Fruit fly (Drosophila melanogaster): Measurements from ENCODE around the gene CG11892.

CG11892 gene

DNA sequence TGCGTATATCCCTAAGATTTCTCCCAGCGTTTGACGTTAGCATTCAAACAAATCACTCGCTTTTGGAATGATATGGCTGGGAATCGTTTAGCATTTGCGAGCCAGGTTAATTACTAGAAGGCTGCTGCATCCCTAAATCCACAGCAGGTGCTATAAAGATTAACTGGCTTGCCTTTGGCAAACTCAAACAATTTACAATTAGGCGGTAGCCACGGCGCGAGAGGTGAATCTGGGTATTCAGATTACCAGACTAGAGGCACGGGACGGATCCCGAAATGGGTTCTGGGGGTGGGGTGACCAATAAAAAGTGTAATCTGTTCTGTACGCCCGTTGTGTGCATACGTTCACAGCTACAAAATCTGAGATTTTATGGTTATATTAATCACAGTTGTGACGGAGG, at the start of gene CG11892:
Gene CG11892, plus strand, starts transcription at position 384 of the 400 bp plus-strand sequence.
- peak; percentile 29 for TF ChIP-seq CG17801 (GFP tag; optimal IDR thresholded peaks at IDR 0.05; ENCODE audit: partially characterized antibody)

DNA sequence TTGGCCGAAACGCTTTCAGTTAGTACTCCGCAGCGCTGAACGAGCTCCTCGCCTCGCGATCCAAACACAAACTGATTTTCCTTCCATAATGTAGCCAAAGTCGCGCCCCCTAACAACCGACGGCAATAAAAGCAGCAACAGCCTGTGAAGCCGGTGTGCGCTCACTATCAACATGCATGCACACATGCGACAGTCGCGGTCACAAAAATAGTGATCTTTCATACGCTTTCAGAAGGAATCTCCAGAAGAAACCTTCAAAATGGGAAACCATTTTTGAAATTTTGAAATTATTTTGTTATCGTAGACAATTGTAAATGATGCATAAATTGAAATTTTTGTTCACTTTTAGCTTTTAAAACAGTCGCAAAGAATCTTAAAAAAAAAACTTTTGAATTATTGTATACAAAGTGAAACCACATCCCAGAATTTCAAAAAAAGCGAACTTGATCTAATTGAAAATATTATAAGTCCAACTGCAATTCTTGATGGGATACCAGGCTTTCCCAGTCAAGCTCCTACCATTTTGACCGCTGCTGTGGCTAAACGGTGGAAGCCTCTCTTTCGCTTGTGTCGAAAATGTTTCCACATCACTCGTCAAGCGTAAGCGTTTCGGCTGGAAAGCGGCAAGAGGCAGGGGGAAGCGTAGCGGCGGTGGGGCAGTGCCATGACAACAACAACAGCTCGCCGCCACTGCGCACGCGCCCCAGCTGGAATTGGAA, 48.9 kb upstream of the CG11892 start, which contains the start of gene Cad96Cb:
Gene Cad96Cb, minus strand, starts transcription at position 51 of the 719 bp plus-strand sequence.
- peak; percentile 6 for TF ChIP-seq CG17801 (GFP tag; optimal IDR thresholded peaks at IDR 0.05; ENCODE audit: partially characterized antibody)

DNA sequence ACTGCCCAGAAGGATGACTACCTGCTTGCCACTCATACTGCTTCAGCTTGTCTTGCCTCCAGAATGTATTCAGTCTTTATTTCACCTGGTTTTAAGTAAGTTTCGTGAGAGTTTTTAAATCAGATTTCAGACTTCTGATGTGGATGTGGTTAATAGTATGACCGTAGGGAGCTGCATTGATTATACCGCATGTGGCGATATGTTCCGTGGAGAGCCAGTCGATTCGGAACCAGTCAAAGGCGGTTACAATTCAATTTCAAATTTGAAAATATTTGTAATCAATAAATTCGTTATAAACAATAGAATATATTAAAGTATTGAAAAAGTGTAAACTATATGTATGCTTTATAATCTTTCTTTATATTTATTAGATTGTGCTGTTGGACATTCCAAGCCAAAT, 46.0 kb upstream of the CG11892 start, which contains the start of gene Sil1:
Gene Sil1, minus strand, starts transcription at position 168 of the 400 bp plus-strand sequence.
- TF ChIP-seq CG17801 (GFP tag; optimal IDR thresholded peaks at IDR 0.05; ENCODE audit: partially characterized antibody), result peak; percentile 29

DNA sequence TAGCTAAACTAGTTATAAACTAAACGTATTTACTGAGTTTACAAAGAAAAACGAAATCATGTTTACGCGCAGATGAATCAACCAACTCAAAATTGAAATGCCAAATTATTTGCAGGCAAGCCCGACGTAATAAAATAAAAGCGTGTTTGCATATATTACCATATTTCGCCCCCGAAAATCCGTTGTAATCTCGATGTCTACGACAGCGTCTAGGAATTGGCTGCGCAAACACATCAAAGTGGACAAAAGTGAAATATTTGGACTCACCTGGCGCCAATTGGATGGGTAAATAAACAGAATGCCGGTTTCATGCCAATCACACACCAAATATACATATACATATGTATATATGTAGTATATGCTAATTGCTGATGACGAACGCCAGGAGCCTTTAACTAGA, 45.2 kb upstream of the CG11892 start:
- no peak for TF ChIP-seq CG17801 (GFP tag; optimal IDR thresholded peaks at IDR 0.05; ENCODE audit: partially characterized antibody)

DNA sequence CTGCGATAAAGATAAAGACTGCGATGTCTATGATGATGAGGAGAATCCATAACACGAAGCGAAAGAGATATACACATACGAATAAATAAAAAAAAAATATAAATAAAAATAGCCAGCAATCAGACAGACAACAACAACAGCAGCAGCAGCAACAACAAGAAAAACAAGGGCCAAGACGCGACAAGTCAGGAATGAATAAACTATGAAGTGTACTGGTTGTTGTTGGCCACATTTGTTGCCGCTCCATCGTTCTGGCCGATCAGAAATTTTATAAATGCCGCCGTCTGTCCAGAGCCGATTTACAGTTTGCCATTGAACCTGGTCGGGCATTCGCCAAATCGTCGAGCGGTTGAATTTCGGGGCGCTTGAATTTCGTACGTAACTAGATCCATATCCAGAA, 44.0 kb upstream of the CG11892 start, which contains the start of gene Jhbp7:
Gene Jhbp7, plus strand, starts transcription at position 301 of the 400 bp plus-strand sequence.
- TF ChIP-seq CG17801 (GFP tag; optimal IDR thresholded peaks at IDR 0.05; ENCODE audit: partially characterized antibody), result no peak

DNA sequence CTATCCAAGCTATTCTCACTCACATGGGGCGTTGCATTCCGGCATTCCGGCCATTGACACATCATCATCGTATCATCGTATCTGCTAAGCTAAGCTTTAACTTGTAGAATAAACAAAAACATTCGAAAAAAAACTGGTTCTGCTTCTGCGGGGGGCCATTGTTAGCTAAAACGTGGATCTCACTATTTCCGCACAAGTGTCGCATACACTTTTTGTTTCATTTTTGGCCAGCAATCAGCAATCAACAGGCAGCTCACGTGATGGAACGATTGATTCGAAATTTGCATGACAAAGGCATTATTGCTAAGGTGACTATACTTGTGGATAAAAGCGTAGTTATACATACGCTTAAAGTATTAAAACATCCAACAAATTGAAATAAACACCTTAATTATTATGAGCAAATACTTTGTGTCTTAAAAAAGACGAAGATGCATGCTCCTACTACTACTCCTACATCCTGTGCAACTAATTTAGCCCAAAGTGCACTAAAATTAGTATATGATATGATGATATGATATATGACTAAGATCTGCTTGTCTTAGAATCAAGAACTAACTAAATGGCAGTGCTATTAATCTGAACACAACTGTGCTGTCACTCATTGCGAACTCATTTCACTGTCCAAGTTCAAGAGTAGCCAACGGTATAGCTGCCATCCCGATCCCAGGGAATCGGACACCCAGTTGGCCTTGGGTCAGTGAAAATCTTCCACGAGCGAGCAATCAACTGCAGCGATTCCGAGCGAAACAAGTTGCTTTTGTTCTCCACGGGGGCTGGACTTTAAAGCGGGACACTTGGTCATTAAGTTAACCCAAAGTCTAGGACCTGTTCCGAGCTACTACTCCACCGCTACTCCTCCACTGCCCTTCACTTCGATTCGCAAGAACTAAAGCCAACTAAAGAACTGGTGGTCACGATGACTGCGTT, 42.3 kb upstream of the CG11892 start:
- TF ChIP-seq CG17801 (GFP tag; optimal IDR thresholded peaks at IDR 0.05; ENCODE audit: partially characterized antibody), result no peak

DNA sequence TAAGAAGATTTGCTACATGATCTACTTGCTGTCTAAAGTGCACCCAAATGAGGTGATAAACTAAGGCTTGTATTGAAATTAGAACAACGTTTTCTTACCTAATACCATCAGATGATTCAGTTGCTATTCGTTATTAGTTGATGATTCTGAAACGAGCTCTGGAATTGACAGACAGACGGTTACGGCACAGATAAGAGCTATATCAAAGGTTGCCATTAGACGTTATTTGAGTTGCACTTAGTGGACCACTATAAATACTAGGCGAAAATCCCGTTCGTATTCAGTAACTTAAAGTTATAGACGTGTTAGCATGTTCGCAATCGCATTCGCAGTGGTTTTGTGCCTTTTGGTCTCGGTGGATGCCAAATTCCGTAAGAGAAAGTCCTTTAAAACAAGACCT, 41.5 kb upstream of the CG11892 start, which contains the start of gene to:
Gene to, plus strand, starts transcription at position 301 of the 400 bp plus-strand sequence.
- no peak for TF ChIP-seq CG17801 (GFP tag; optimal IDR thresholded peaks at IDR 0.05; ENCODE audit: partially characterized antibody)

DNA sequence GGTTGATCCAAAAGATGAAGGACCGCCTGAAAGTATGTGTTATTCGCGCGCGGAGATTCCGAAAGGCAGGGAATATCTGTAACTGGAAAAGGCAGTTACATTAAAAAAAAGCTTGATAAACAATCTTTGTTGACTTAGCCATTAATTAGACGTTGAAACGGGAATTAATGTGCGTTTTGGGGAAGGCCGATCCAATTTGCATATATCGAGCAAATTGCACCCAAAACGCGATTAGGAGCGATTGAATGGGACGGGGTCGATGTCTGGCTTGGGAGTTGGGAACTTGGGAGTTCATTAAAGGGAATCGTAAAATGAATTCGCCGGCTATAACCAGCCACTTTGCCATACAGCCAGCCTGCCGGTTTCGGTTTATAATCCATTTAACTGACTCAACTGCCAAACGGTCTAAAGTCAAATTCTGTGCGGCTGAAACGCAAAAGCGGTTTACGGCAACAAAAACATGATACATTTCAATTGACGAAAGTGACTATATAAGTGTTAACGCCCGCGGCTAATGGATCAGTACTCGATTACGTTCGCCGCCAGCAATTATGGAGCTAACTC, 39.8 kb upstream of the CG11892 start, which contains the start of gene CG11854:
Gene CG11854, plus strand, starts transcription at position 514 of the 564 bp plus-strand sequence.
- no peak for TF ChIP-seq CG17801 (GFP tag; optimal IDR thresholded peaks at IDR 0.05; ENCODE audit: partially characterized antibody)

DNA sequence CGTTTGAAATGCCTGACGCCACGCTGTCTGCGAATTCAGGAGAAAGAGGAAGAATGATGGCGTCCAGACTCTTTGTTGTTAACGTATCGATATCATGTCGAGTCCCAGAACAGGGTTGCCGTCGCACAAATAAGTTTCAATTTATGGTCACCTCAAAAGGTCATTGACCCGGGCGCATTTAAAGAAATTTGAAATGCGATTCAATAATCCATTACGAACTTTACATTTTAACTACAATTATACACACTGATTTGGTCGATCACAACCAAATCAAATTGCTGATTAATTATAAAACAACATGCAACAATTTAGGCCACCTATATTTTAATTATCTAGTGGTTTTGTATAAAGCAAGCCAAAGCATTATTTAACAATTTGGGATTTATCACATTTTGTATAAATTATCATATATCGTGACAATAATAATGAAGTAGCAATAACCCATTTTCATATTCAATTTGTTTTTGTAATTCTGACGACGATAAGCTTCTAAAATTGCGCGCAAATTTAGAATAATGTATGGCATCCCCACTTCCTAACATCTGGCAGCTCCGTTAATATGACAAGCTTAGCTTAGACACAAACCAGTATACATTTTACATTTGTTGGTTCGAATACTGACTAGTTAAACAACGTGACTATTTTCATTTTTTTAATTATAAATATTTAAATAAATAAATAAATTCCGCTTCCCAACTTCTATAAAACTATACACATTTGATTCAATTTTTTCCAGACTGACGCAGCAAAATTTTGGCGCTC, 36.1 kb upstream of the CG11892 start, which contains the start of gene bam:
Gene bam, minus strand, starts transcription at position 58 of the 762 bp plus-strand sequence.
- TF ChIP-seq CG17801 (GFP tag; optimal IDR thresholded peaks at IDR 0.05; ENCODE audit: partially characterized antibody), result no peak

DNA sequence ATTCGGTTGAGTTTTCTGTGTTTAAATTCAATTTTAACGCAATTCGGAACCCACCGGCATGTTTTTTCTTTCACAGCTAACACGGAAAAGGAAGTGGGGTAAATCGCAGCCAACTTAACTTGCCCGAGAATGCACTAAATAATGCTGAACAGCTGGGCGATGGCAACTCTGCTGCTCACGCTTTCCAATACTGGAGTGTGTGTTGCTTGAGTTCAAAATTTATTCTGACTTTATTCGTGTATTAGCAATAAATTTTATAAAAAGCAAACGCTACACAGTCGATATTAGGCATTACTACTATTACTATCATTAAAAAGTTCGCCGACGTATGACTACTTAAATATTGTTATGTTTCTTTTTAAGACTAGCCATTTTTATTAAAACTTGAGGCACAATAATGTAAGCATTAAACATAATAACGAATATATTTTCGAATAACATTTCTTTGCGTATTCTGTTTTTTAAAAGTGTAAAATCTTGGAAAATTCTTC, 33.9 kb upstream of the CG11892 start, which contains the start of the genes RpS27 and Nup37:
Gene RpS27, minus strand, starts transcription at position 136 of the 491 bp plus-strand sequence.
Gene Nup37, plus strand, starts transcription at position 280 of the 491 bp plus-strand sequence.
- TF ChIP-seq CG17801 (GFP tag; optimal IDR thresholded peaks at IDR 0.05; ENCODE audit: partially characterized antibody), result peak; percentile 89

DNA sequence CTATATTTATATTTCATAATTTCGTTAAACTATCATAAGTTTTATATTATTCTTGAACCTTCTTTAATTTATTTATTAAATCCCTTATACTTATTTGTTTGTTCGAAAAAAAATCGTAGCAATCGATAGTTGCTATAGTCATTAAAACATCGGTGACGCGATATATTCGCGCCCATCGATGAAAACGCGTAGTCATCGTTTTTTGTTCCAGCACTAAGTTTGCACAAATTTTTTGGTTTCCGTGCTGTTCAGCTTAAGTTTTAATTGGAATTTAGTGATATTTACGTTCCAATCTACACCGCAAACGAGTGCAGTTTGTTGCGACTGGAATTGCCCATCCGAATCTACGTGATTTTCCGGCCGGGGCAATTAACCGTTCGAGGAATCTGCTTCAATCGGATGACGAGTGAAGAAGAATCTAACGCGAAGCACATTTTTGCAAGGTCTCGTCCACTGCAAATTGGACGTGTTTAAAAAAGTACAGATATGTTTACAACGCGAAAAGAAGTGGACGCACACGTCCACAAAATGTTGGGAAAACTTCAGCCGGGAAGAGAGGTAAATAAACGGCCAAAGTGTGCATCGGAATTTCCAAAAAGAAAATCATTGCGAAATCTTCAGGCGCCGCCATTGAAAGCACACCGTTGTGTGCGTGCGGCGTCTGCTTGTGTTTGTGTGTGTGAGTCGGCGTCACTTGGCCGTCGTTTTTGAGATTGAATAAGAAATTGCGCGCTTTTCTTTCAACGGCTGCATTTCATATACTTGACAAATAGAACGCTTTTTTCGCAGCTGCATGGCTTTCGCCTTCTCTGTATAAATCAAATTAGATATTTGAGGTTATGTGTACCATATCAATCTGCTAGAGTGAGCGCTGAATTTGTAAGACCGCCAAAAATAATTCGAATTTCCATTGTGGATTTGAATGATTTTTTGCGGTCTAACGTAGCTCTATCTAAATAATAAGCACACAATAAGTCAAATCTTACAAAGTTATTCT, 31.9 kb upstream of the CG11892 start, which contains the start of gene Nup358:
Gene Nup358, plus strand, starts transcription at position 204 of the 997 bp plus-strand sequence.
- peak; percentile 66 for TF ChIP-seq CG17801 (GFP tag; optimal IDR thresholded peaks at IDR 0.05; ENCODE audit: partially characterized antibody)

DNA sequence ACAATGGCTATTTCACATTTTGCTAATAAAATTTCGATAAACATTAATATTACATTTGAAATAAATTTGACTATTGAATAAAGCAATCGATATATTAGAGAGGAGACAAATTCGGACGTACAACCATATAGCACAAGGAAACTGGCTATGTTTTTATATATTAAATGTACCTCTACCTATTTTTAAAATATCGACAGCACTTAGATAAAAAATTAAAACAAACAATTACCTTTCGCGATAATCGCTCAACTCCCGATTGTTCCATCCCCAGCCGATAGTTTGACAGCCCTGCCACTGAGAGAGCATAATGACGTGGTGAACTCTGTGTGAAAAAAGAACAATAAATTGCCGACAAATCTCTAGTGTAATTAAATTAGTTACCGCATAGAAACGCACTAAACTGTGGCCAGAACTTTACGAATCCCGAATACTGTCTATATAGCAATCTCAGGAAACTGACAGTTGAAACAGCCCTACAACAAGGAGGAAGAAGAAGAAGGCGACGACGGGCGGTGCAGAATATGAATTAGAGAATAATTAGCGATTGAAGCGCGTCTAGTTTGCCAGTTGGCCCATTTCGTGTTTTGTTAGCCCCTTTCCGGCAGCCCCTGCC, 22.6 kb upstream of the CG11892 start, which contains the start of gene CG11857:
Gene CG11857, plus strand, starts transcription at position 271 of the 613 bp plus-strand sequence.
- peak; percentile 97 for TF ChIP-seq CG17801 (GFP tag; optimal IDR thresholded peaks at IDR 0.05; ENCODE audit: partially characterized antibody)

Data from ovary, adult (tissue).